Fruit fly (Drosophila melanogaster): ENCODE measurements around the gene twin.

twin gene

dm6 chr3R:24206341-24207114, 15.2 kb downstream of the twin start (continued):
- TF ChIP-seq dati (GFP tag; IDR thresholded peaks at IDR 0.05) (peak; percentile 58; the same call in 1 of the 2 replicates), CG12236 (GFP tag; optimal IDR thresholded peaks at IDR 0.05) (peak; percentile 7), zfh2 (GFP tag; optimal IDR thresholded peaks at IDR 0.05) (no peak), Lim3 (GFP tag; IDR thresholded peaks at IDR 0.05) (no peak), NC2β (GFP tag; optimal IDR thresholded peaks at IDR 0.05) (no peak), grau (tag; optimal IDR thresholded peaks at IDR 0.05) (peak; percentile 47), tin (GFP tag; optimal IDR thresholded peaks at IDR 0.05) (peak; percentile 29), pum (GFP tag; optimal IDR thresholded peaks at IDR 0.05) (no peak), HLHmδ (GFP tag; optimal IDR thresholded peaks at IDR 0.05) (no peak), CG13424 (tag; optimal IDR thresholded peaks at IDR 0.05) (peak; percentile 81), CG42726 (GFP tag; IDR thresholded peaks at IDR 0.05; ENCODE audit: partially characterized antibody) (no peak), trh (GFP tag; optimal IDR thresholded peaks at IDR 0.05) (no peak), lbe (GFP tag; optimal IDR thresholded peaks at IDR 0.05) (no peak), sens (GFP tag) (peak; percentile 85), dmrt11E (tag; optimal IDR thresholded peaks at IDR 0.05) (no peak), HHEX (GFP tag; optimal IDR thresholded peaks at IDR 0.05) (peak; percentile 21), Camta (GFP tag; optimal IDR thresholded peaks at IDR 0.05) (peak; percentile 1), ttk (GFP tag; IDR thresholded peaks at IDR 0.05) (peak; percentile 74), CG10366 (GFP tag; IDR thresholded peaks at IDR 0.05) (peak; percentile 51; the same call in 1 of the 2 replicates), CG12942 (GFP tag; optimal IDR thresholded peaks at IDR 0.05) (no peak), CG17912 (GFP tag; optimal IDR thresholded peaks at IDR 0.05) (no peak), Sox100B (GFP tag; optimal IDR thresholded peaks at IDR 0.05) (peak; percentile 56), insv (GFP tag; optimal IDR thresholded peaks at IDR 0.05) (no peak), cas (GFP tag; IDR thresholded peaks at IDR 0.05) (no peak), CG6683 (GFP tag; optimal IDR thresholded peaks at IDR 0.05) (no peak), HmgD (GFP tag; optimal IDR thresholded peaks at IDR 0.05) (no peak), CG12104 (GFP tag; optimal IDR thresholded peaks at IDR 0.05) (peak; percentile 16), CG6272 (GFP tag; IDR thresholded peaks at IDR 0.05) (0 out of 2 replicates have a peak, but pooled peaks have one; percentile 26), yki (optimal IDR thresholded peaks at IDR 0.05) (no peak), MBD-R2 (GFP tag; IDR thresholded peaks at IDR 0.05) (no peak), luna (GFP tag; optimal IDR thresholded peaks at IDR 0.05) (no peak), CG1233 (GFP tag; optimal IDR thresholded peaks at IDR 0.05) (peak; percentile 35), dysf (GFP tag; IDR thresholded peaks at IDR 0.05) (peak; percentile 70), zf30C (GFP tag; optimal IDR thresholded peaks at IDR 0.05) (no peak), Optix (GFP tag; IDR thresholded peaks at IDR 0.05) (peak; percentile 62; the same call in 2 of the 3 replicates), Sry-δ (GFP tag; optimal IDR thresholded peaks at IDR 0.05) (no peak), CG9876 (GFP tag; optimal IDR thresholded peaks at IDR 0.05) (no peak), CG10209 (GFP tag; optimal IDR thresholded peaks at IDR 0.05) (peak; percentile 30), CG14014 (GFP tag; IDR thresholded peaks at IDR 0.05) (0 out of 2 replicates have a peak, but pooled peaks have one; percentile 22), CG2116 (GFP tag; optimal IDR thresholded peaks at IDR 0.05) (no peak), emc (GFP tag; optimal IDR thresholded peaks at IDR 0.05) (no peak), CrebB (tag; optimal IDR thresholded peaks at IDR 0.05) (no peak), CG3163 (GFP tag; optimal IDR thresholded peaks at IDR 0.05) (no peak), CG3847 (GFP tag; IDR thresholded peaks at IDR 0.05) (no peak), so (GFP tag; IDR thresholded peaks at IDR 0.05) (no peak), NC2α (GFP tag; optimal IDR thresholded peaks at IDR 0.05) (no peak), lmd (GFP tag; IDR thresholded peaks at IDR 0.05) (peak; percentile 57), CG10654 (GFP tag; optimal IDR thresholded peaks at IDR 0.05) (peak; percentile 26), zfh1 (GFP tag; IDR thresholded peaks at IDR 0.05) (peak; percentile 58; the same call in 1 of the 3 replicates), phol (tag; optimal IDR thresholded peaks at IDR 0.05) (peak; percentile 67), CG1529 (GFP tag; optimal IDR thresholded peaks at IDR 0.05) (peak; percentile 37)
